Worm (Caenorhabditis elegans) whole organism, mixed stage, embryonic: Measurements from ENCODE around the gene lron-2.

Experiments used
- hlh-1 ChIP-seq: fragments of 150-350 bp; optimal IDR thresholded peaks from 2 replicates; lab custom pipeline; 2014; ENCODE audit warnings: missing biosample characterization, missing genetic modification reagents, missing genetic modification characterization
- lsy-2 ChIP-seq: fragments of 150-350 bp; optimal IDR thresholded peaks from 2 replicates; lab custom pipeline; 2014; ENCODE audit warnings: missing biosample characterization, missing genetic modification characterization
- mab-5 ChIP-seq: fragments of 150-350 bp; optimal IDR thresholded peaks from 2 replicates; lab custom pipeline; 2014; ENCODE audit warnings: missing biosample characterization, missing genetic modification characterization
- sem-2 ChIP-seq: fragments of 200-800 bp; sonication (Bioruptor generic); optimal IDR thresholded peaks from 2 replicates; lab custom pipeline; 2018; ENCODE audit warnings: mild to moderate bottlenecking, missing genetic modification characterization, missing compliant biosample characterization
- snpc-4 ChIP-seq: fragments of 150-350 bp; optimal IDR thresholded peaks from 2 replicates; lab custom pipeline; 2014; ENCODE audit warnings: missing biosample characterization, missing genetic modification characterization
- unc-62 ChIP-seq: fragments of 150-350 bp; optimal IDR thresholded peaks from 2 replicates; lab custom pipeline; 2014; ENCODE audit warnings: missing biosample characterization, missing genetic modification reagents, missing genetic modification characterization

- TF ChIP-seq hlh-1 (tag; lab: Kevin White, UChicago) (no peak), mab-5 (no peak), unc-62 (GFP tag; lab: Kevin White, UChicago) (no peak), snpc-4 (no peak), lsy-2 (tag; lab: Kevin White, UChicago) (no peak), sem-2 (GFP tag; lab: Kevin White, UChicago) (no peak)
Measured at ce11 chrV:9255480-9255879, 31.9 kb downstream of the lron-2 start.
